Worm (Caenorhabditis elegans): ENCODE data around the gene fem-3.

DNA sequence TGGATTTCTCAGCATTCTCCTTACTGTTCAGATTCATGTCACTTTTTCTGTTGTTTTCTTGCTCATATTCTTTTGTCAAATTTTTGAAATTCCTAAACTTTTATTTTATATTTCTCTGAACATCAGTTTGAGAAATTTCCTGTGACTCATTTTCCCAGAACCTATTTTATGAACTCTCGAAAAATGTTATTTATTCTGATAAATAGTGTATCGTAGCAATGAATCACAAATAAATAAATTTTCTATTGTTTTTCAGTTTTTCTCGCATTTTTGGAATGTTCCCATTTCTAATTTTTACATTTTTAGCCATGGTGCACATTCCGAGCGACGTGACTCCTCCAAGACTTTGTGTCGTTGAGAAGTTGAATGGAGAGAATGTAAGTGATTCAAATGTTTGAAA, 14.0 kb downstream of the fem-3 start, which contains the start of gene nrfl-1:
- TF ChIP-seq med-1 (GFP tag; optimal IDR thresholded peaks at IDR 0.05; ENCODE audit: insufficient read depth) (no peak), ztf-29 (GFP tag; IDR thresholded peaks at IDR 0.05) (no peak), flt-1 (GFP tag; IDR thresholded peaks at IDR 0.05) (no peak), ref-1 (GFP tag; conservative IDR thresholded peaks at IDR 0.05) (no peak), cog-1 (tag; optimal IDR thresholded peaks at IDR 0.05) (no peak), klf-2 (GFP tag; conservative IDR thresholded peaks at IDR 0.05) (no peak)
